Fruit fly (Drosophila melanogaster) whole organism, adult: Measurements from ENCODE around the gene CG12746.

Source experiments
- CG11617 ChIP-seq: fragments of 200-800 bp; sonication (Bioruptor generic); optimal IDR thresholded peaks from 2 replicates; lab custom pipeline; 2017; ENCODE audit warnings: mild to moderate bottlenecking, missing biosample characterization, missing genetic modification reagents, missing genetic modification characterization
- CG12768 ChIP-seq: fragments of 200-800 bp; sonication (Bioruptor generic); optimal IDR thresholded peaks from 2 replicates; lab custom pipeline; 2017; ENCODE audit warnings: missing biosample characterization, missing genetic modification characterization, mild to moderate bottlenecking, moderate library complexity, missing genetic modification reagents
- CG14711 ChIP-seq: fragments of 200-800 bp; sonication (Bioruptor generic); optimal IDR thresholded peaks from 2 replicates; lab custom pipeline; 2018; ENCODE audit warnings: missing biosample characterization, mild to moderate bottlenecking, missing genetic modification characterization, moderate library complexity
- CG1620 ChIP-seq: fragments of 200-800 bp; sonication (Bioruptor generic); optimal IDR thresholded peaks from 2 replicates; lab custom pipeline; 2016; ENCODE audit warnings: missing biosample characterization, missing genetic modification characterization
- CG33017 ChIP-seq: fragments of 200-800 bp; sonication (Bioruptor generic); optimal IDR thresholded peaks from 2 replicates; lab custom pipeline; 2018; ENCODE audit warnings: missing biosample characterization, mild to moderate bottlenecking, missing genetic modification characterization, moderate library complexity
- CG5204 ChIP-seq: fragments of 200-800 bp; sonication (Bioruptor generic); optimal IDR thresholded peaks from 2 replicates; lab custom pipeline; 2016; ENCODE audit warnings: missing biosample characterization, missing genetic modification characterization
- Crg-1 ChIP-seq: fragments of 200-800 bp; sonication (Bioruptor generic); optimal IDR thresholded peaks from 2 replicates; lab custom pipeline; 2016; ENCODE audit warnings: missing biosample characterization, missing genetic modification characterization
- Mnt ChIP-seq: fragments of 200-800 bp; sonication (Bioruptor generic); optimal IDR thresholded peaks from 2 replicates; lab custom pipeline; 2016; ENCODE audit warnings: missing biosample characterization, mild to moderate bottlenecking, missing genetic modification characterization
- cnc ChIP-seq, 2 experiments: fragments of >200 bp; optimal IDR thresholded peaks; 2 replicates each; lab custom pipeline; 2017
- ovo ChIP-seq: fragments of 200-800 bp; sonication (Bioruptor generic); optimal IDR thresholded peaks from 2 replicates; lab custom pipeline; 2016; ENCODE audit warnings: missing biosample characterization, missing genetic modification characterization
- toe ChIP-seq: fragments of 200-800 bp; sonication (Bioruptor generic); optimal IDR thresholded peaks from 2 replicates; lab custom pipeline; 2016; ENCODE audit warnings: missing biosample characterization, missing genetic modification characterization

DNA sequence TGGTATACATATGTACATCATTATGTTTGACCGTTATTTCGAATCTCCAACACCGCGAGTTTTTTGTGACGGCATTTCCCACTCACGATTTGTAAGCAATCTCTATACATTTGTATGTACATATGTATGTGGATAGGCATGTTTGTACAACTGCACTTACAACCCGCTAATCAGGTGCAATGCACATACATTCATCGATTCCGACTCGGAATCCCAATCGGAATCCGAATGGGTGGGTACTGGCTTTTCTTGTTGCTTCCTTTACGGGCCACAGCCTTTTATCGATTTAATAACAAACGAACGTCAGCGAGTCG, 6.7 kb downstream of the CG12746 start:
- TF ChIP-seq Crg-1 (GFP tag; lab: Kevin White, UChicago) (no peak), cnc (optimal IDR thresholded peaks at IDR 0.05; lab: Kevin White, UChicago) (no peak), ovo (GFP tag; lab: Kevin White, UChicago) (no peak), Mnt (no peak), CG11617 (GFP tag; lab: Kevin White, UChicago) (no peak), CG5204 (no peak), toe (GFP tag; lab: Kevin White, UChicago) (no peak), CG12768 (GFP tag; lab: Kevin White, UChicago) (no peak), CG14711 (tag; lab: Kevin White, UChicago) (no peak), CG33017 (tag; lab: Kevin White, UChicago) (no peak), CG1620 (GFP tag; lab: Kevin White, UChicago) (no peak)
